Fruit fly (Drosophila melanogaster) whole organism, embryonic: Measurements from ENCODE around the gene pdm2.

ENCODE experiments used
- Bdp1 ChIP-seq: fragments of 200-800 bp; sonication (Bioruptor generic); optimal IDR thresholded peaks from 3 replicates; lab custom pipeline; 2016; ENCODE audit warnings: missing biosample characterization, missing genetic modification characterization
- Blimp-1 ChIP-seq: fragments of 200-800 bp; sonication (Bioruptor generic); optimal IDR thresholded peaks from 3 replicates; lab custom pipeline; 2018; ENCODE audit warnings: missing biosample characterization, missing genetic modification characterization, mild to moderate bottlenecking, moderate library complexity, missing genetic modification reagents
- BtbVII ChIP-seq: fragments of 200-800 bp; sonication (Bioruptor generic); optimal IDR thresholded peaks from 3 replicates; lab custom pipeline; 2017; ENCODE audit warnings: missing biosample characterization, mild to moderate bottlenecking, missing genetic modification characterization
- CG11695 ChIP-seq: fragments of 200-800 bp; sonication (Bioruptor generic); IDR thresholded peaks from 3 replicates; pipeline ENCODE4 v1.3.6; 2022; ENCODE audit warnings: missing biosample characterization, missing genetic modification characterization
- CG12155 ChIP-seq: fragments of 200-800 bp; sonication (Bioruptor generic); optimal IDR thresholded peaks from 3 replicates; lab custom pipeline; 2016; ENCODE audit warnings: missing biosample characterization, missing genetic modification characterization
- CG13775 ChIP-seq: fragments of 200-800 bp; sonication (Bioruptor generic); optimal IDR thresholded peaks from 3 replicates; lab custom pipeline; 2017; ENCODE audit warnings: missing biosample characterization, mild to moderate bottlenecking, missing genetic modification characterization
- CG15696 ChIP-seq: fragments of 200-800 bp; sonication (Bioruptor generic); optimal IDR thresholded peaks from 2 replicates; lab custom pipeline; 2019; ENCODE audit warnings: missing biosample characterization, mild to moderate bottlenecking, missing genetic modification characterization, moderate library complexity
- CG17802 ChIP-seq: fragments of 200-800 bp; sonication (Bioruptor generic); optimal IDR thresholded peaks from 2 replicates; lab custom pipeline; 2018; ENCODE audit warnings: missing biosample characterization, mild to moderate bottlenecking, missing genetic modification characterization, moderate library complexity
- CG17829 ChIP-seq: fragments of 200-800 bp; optimal IDR thresholded peaks from 2 replicates; lab custom pipeline; 2019; ENCODE audit warnings: missing biosample characterization, mild to moderate bottlenecking, missing genetic modification characterization, moderate library complexity
- CG18011 ChIP-seq: fragments of 200-800 bp; sonication (Bioruptor generic); optimal IDR thresholded peaks from 2 replicates; lab custom pipeline; 2017; ENCODE audit warnings: missing biosample characterization, missing genetic modification characterization, mild to moderate bottlenecking, moderate library complexity, missing genotype
- CG18599 ChIP-seq: fragments of 200-800 bp; sonication (Bioruptor generic); optimal IDR thresholded peaks from 3 replicates; lab custom pipeline; 2017; ENCODE audit warnings: missing biosample characterization, missing genetic modification characterization, mild to moderate bottlenecking, moderate library complexity, missing genetic modification reagents
- CG31441 ChIP-seq: fragments of 200-800 bp; sonication (Bioruptor generic); IDR thresholded peaks from 2 replicates; pipeline ENCODE4 v1.3.6; 2022; ENCODE audit warnings: missing biosample characterization, missing genetic modification characterization
- CG32767 ChIP-seq: fragments of 200-800 bp; sonication (Bioruptor generic); IDR thresholded peaks from 2 replicates; pipeline ENCODE4 v1.3.6; 2022; ENCODE audit warnings: missing biosample characterization, missing genetic modification characterization
- CG33213 ChIP-seq: fragments of 200-800 bp; sonication (Bioruptor generic); optimal IDR thresholded peaks from 3 replicates; lab custom pipeline; 2016; ENCODE audit warnings: missing biosample characterization, missing genetic modification characterization
- CG34422 ChIP-seq: fragments of 200-800 bp; sonication (Bioruptor generic); IDR thresholded peaks from 3 replicates; pipeline ENCODE4 v1.3.6; 2022; ENCODE audit warnings: missing biosample characterization, missing genetic modification characterization
- CG3847 ChIP-seq: fragments of 200-800 bp; sonication (Bioruptor generic); IDR thresholded peaks from 2 replicates; pipeline ENCODE4 v1.3.6; 2022; ENCODE audit warnings: missing biosample characterization, missing genetic modification characterization
- CG4424 ChIP-seq: fragments of 200-800 bp; sonication (Bioruptor generic); optimal IDR thresholded peaks from 3 replicates; lab custom pipeline; 2016; ENCODE audit warnings: missing biosample characterization, missing genetic modification characterization
- CG4730 ChIP-seq: fragments of 200-800 bp; sonication (Bioruptor generic); IDR thresholded peaks from 2 replicates; pipeline ENCODE4 v1.3.6; 2022; ENCODE audit warnings: missing biosample characterization, missing genetic modification characterization
- CG6254 ChIP-seq: fragments of 200-800 bp; sonication (Bioruptor generic); optimal IDR thresholded peaks from 3 replicates; lab custom pipeline; 2017; ENCODE audit warnings: mild to moderate bottlenecking, missing biosample characterization, missing genetic modification reagents, missing genetic modification characterization
- CG7745 ChIP-seq: fragments of 200-800 bp; sonication (Bioruptor generic); optimal IDR thresholded peaks from 2 replicates; lab custom pipeline; 2018; ENCODE audit warnings: missing biosample characterization, mild to moderate bottlenecking, missing genetic modification characterization, moderate library complexity
- CG7928 ChIP-seq: fragments of 200-800 bp; sonication (Bioruptor generic); optimal IDR thresholded peaks from 2 replicates; lab custom pipeline; 2017; ENCODE audit warnings: missing biosample characterization, mild to moderate bottlenecking, missing genetic modification characterization
- CG8765 ChIP-seq: fragments of 200-800 bp; sonication (Bioruptor generic); IDR thresholded peaks from 2 replicates; pipeline ENCODE4 v1.3.6; 2022; ENCODE audit warnings: missing biosample characterization, missing genetic modification characterization
- CG9797 ChIP-seq: fragments of 200-800 bp; sonication (Bioruptor generic); optimal IDR thresholded peaks from 3 replicates; lab custom pipeline; 2018; ENCODE audit warnings: missing biosample characterization, mild to moderate bottlenecking, missing genetic modification characterization
- Dp ChIP-seq: fragments of 200-800 bp; sonication (Bioruptor generic); optimal IDR thresholded peaks from 2 replicates; lab custom pipeline; 2018; ENCODE audit warnings: missing biosample characterization, mild to moderate bottlenecking, missing genetic modification characterization, moderate library complexity
- Eip74EF ChIP-seq, 2 experiments: fragments of 200-800 bp in 1 of 2; fragments of >200 bp in 1 of 2; sonication (Bioruptor generic) in 1 of 2; optimal IDR thresholded peaks; 2 replicates each; lab custom pipeline; 2017 to 2019; ENCODE audit warnings: missing biosample characterization in 2 of 2, missing genetic modification characterization in 2 of 2, mild to moderate bottlenecking in 1 of 2, moderate library complexity in 1 of 2
- Fer2 ChIP-seq: fragments of 200-800 bp; sonication (Bioruptor generic); optimal IDR thresholded peaks from 2 replicates; lab custom pipeline; 2018; ENCODE audit warnings: missing biosample characterization, mild to moderate bottlenecking, missing genetic modification characterization, moderate library complexity
- H15 ChIP-seq: fragments of 200-800 bp; sonication (Bioruptor generic); IDR thresholded peaks from 3 replicates; pipeline ENCODE4 v1.3.6; 2022; ENCODE audit warnings: missing biosample characterization, missing genetic modification characterization
- Hey ChIP-seq: fragments of 200-800 bp; sonication (Bioruptor generic); optimal IDR thresholded peaks from 3 replicates; lab custom pipeline; 2018; ENCODE audit warnings: missing biosample characterization, mild to moderate bottlenecking, missing genetic modification characterization
- Hr39 ChIP-seq: fragments of >200 bp; optimal IDR thresholded peaks from 2 replicates; lab custom pipeline; 2017
- NFAT ChIP-seq: fragments of 200-800 bp; sonication (Bioruptor generic); IDR thresholded peaks from 2 replicates; pipeline ENCODE4 v1.3.6; 2022; ENCODE audit warnings: missing biosample characterization, missing genetic modification characterization
- Nf-YB ChIP-seq: fragments of 200-800 bp; sonication (Bioruptor generic); optimal IDR thresholded peaks from 3 replicates; lab custom pipeline; 2019; ENCODE audit warnings: missing biosample characterization, mild to moderate bottlenecking, missing genetic modification characterization, moderate library complexity
- Oli ChIP-seq: fragments of 200-800 bp; sonication (Bioruptor generic); optimal IDR thresholded peaks from 2 replicates; lab custom pipeline; 2018; ENCODE audit warnings: missing biosample characterization, mild to moderate bottlenecking, missing genetic modification characterization, moderate library complexity
- Xbp1 ChIP-seq: fragments of 200-800 bp; sonication (Bioruptor generic); optimal IDR thresholded peaks from 3 replicates; lab custom pipeline; 2016; ENCODE audit warnings: missing biosample characterization, mild to moderate bottlenecking, missing genetic modification characterization
- chif ChIP-seq, 2 experiments: fragments of 200-800 bp; sonication (Bioruptor generic); optimal IDR thresholded peaks; 3 replicates each; lab custom pipeline; 2016; ENCODE audit warnings: missing biosample characterization in 2 of 2, missing genetic modification characterization in 2 of 2
- crol ChIP-seq: fragments of 200-800 bp; sonication (Bioruptor generic); IDR thresholded peaks from 2 replicates; pipeline ENCODE4 v1.3.6; 2022; ENCODE audit warnings: missing biosample characterization, missing genetic modification characterization
- cwo ChIP-seq: fragments of 200-800 bp; sonication (Bioruptor generic); optimal IDR thresholded peaks from 3 replicates; lab custom pipeline; 2017; ENCODE audit warnings: missing biosample characterization, missing genetic modification characterization, mild to moderate bottlenecking, moderate library complexity, missing genetic modification reagents
- dimm ChIP-seq: fragments of 200-800 bp; sonication (Bioruptor generic); IDR thresholded peaks from 2 replicates; pipeline ENCODE4 v1.3.6; 2022; ENCODE audit warnings: missing biosample characterization, missing genetic modification characterization
- disco-r ChIP-seq: fragments of 200-800 bp; sonication (Bioruptor generic); optimal IDR thresholded peaks from 2 replicates; lab custom pipeline; 2016; ENCODE audit warnings: missing biosample characterization, missing genetic modification characterization
- dm ChIP-seq: fragments of 200-800 bp; sonication (Bioruptor generic); optimal IDR thresholded peaks from 3 replicates; lab custom pipeline; 2016; ENCODE audit warnings: missing biosample characterization, missing genetic modification characterization
- dmrt99B ChIP-seq: fragments of 200-800 bp; sonication (Bioruptor generic); optimal IDR thresholded peaks from 2 replicates; lab custom pipeline; 2018; ENCODE audit warnings: missing biosample characterization, mild to moderate bottlenecking, missing genetic modification characterization, moderate library complexity
- esg ChIP-seq: fragments of 200-800 bp; sonication (Bioruptor generic); conservative IDR thresholded peaks from 2 replicates; pipeline ENCODE4 v1.3.6; 2022; ENCODE audit warnings: missing biosample characterization, missing genetic modification characterization
- eyg ChIP-seq: fragments of 200-800 bp; sonication (Bioruptor generic); optimal IDR thresholded peaks from 3 replicates; lab custom pipeline; 2016; ENCODE audit warnings: missing biosample characterization, missing genetic modification characterization
- fd102C ChIP-seq: fragments of 200-800 bp; sonication (Bioruptor generic); optimal IDR thresholded peaks from 2 replicates; lab custom pipeline; 2018; ENCODE audit warnings: missing biosample characterization, mild to moderate bottlenecking, missing genetic modification characterization, moderate library complexity
- hb ChIP-seq: fragments of 200-800 bp; sonication (Bioruptor generic); IDR thresholded peaks from 3 replicates; pipeline ENCODE4 v1.3.6; 2022; ENCODE audit warnings: missing biosample characterization, missing genetic modification characterization; ENCODE audit not compliant: partially characterized antibody
- jumu ChIP-seq: fragments of 200-800 bp; sonication (Bioruptor generic); optimal IDR thresholded peaks from 3 replicates; lab custom pipeline; 2016; ENCODE audit warnings: missing biosample characterization, missing genetic modification characterization
- pzg ChIP-seq: fragments of 200-800 bp; sonication (Bioruptor generic); optimal IDR thresholded peaks from 3 replicates; lab custom pipeline; 2018; ENCODE audit warnings: missing biosample characterization, mild to moderate bottlenecking, missing genetic modification characterization, moderate library complexity
- repo ChIP-seq: fragments of 200-800 bp; sonication (Bioruptor generic); optimal IDR thresholded peaks from 2 replicates; lab custom pipeline; 2016; ENCODE audit warnings: missing biosample characterization, missing genetic modification characterization
- rib ChIP-seq: fragments of 200-800 bp; sonication (Bioruptor generic); IDR thresholded peaks from 2 replicates; pipeline ENCODE4 v1.3.6; 2022; ENCODE audit warnings: missing biosample characterization, missing genetic modification characterization
- ro ChIP-seq: fragments of 200-800 bp; sonication (Bioruptor generic); IDR thresholded peaks from 2 replicates; pipeline ENCODE4 v1.3.6; 2022; ENCODE audit warnings: missing biosample characterization, missing genetic modification characterization
- tap ChIP-seq: fragments of 200-800 bp; optimal IDR thresholded peaks from 3 replicates; lab custom pipeline; 2019; ENCODE audit warnings: missing biosample characterization, mild to moderate bottlenecking, missing genetic modification characterization, moderate library complexity

The pdm2 gene

dm6 chr2L:12721794-12722315 lies 64.9 kb downstream of the pdm2 start, which contains the start of gene Pih1D1 (continued):
- TF ChIP-seq CG17802 (tag; lab: Kevin White, UChicago) (peak; percentile 82), CG17829 (tag; lab: Kevin White, UChicago) (peak; percentile 96), tap (tag; lab: Kevin White, UChicago) (peak; percentile 85), CG4424 (GFP tag; lab: Kevin White, UChicago) (peak; percentile 97), CG31441 (GFP tag; lab: Robert Waterston, UW) (no peak; the same call in 1 of the 2 replicates), CG12155 (GFP tag; lab: Kevin White, UChicago) (peak; percentile 93), CG6254 (GFP tag; lab: Kevin White, UChicago) (peak; percentile 96), CG7745 (tag; lab: Kevin White, UChicago) (no peak), Hey (tag; lab: Kevin White, UChicago) (peak; percentile 46), Fer2 (tag; lab: Kevin White, UChicago) (peak; percentile 93), rib (GFP tag; lab: Robert Waterston, UW) (peak; percentile 92), CG18011 (GFP tag; lab: Kevin White, UChicago) (peak; percentile 85), ro (GFP tag; lab: Robert Waterston, UW) (peak; percentile 91), Oli (tag; lab: Kevin White, UChicago) (peak; percentile 94), fd102C (GFP tag; lab: Kevin White, UChicago) (peak; percentile 46), pzg (peak; percentile 53), cwo (peak; percentile 89), Hr39 (no peak), repo (GFP tag; lab: Kevin White, UChicago) (peak; percentile 86), Eip74EF (GFP tag; optimal IDR thresholded peaks at IDR 0.05; lab: Kevin White, UChicago) (peak in 1 of 2 experiments; percentile 88), dmrt99B (peak; percentile 94), disco-r (GFP tag; lab: Kevin White, UChicago) (peak; percentile 75), CG18599 (peak; percentile 95), H15 (GFP tag; lab: Robert Waterston, UW) (peak; percentile 94), esg (GFP tag; lab: Robert Waterston, UW) (peak; percentile 97), CG4730 (GFP tag; lab: Robert Waterston, UW) (peak; percentile 93), Blimp-1 (peak; percentile 92), Nf-YB (peak; percentile 77), CG11695 (GFP tag; lab: Robert Waterston, UW) (peak; percentile 95), eyg (peak; percentile 62), crol (GFP tag; lab: Robert Waterston, UW) (no peak), dm (GFP tag; lab: Kevin White, UChicago) (peak; percentile 88), CG8765 (peak; percentile 93), NFAT (GFP tag; lab: Robert Waterston, UW) (peak; percentile 90), CG7928 (GFP tag; lab: Kevin White, UChicago) (peak; percentile 72), dimm (GFP tag; lab: Robert Waterston, UW) (peak; percentile 86), CG15696 (tag; lab: Kevin White, UChicago) (peak; percentile 96), CG32767 (GFP tag; lab: Robert Waterston, UW) (peak; percentile 91), CG33213 (GFP tag; lab: Kevin White, UChicago) (peak; percentile 82), Bdp1 (GFP tag; lab: Kevin White, UChicago) (peak; percentile 81), CG9797 (peak; percentile 82), BtbVII (GFP tag; lab: Kevin White, UChicago) (peak; percentile 93), CG3847 (GFP tag; lab: Robert Waterston, UW) (peak; percentile 96), CG13775 (GFP tag; lab: Kevin White, UChicago) (peak; percentile 98), jumu (peak; percentile 90), hb (GFP tag; lab: Robert Waterston, UW) (no peak), CG34422 (peak; percentile 96), chif (GFP tag; optimal IDR thresholded peaks at IDR 0.05; lab: Kevin White, UChicago) (peak; percentile 85 to 95), Xbp1 (GFP tag; lab: Kevin White, UChicago) (peak; percentile 97), Dp (GFP tag; lab: Kevin White, UChicago) (peak; percentile 11)
